Fruit fly (Drosophila melanogaster): Measurements from ENCODE around the gene ifc.

The ifc gene

DNA sequence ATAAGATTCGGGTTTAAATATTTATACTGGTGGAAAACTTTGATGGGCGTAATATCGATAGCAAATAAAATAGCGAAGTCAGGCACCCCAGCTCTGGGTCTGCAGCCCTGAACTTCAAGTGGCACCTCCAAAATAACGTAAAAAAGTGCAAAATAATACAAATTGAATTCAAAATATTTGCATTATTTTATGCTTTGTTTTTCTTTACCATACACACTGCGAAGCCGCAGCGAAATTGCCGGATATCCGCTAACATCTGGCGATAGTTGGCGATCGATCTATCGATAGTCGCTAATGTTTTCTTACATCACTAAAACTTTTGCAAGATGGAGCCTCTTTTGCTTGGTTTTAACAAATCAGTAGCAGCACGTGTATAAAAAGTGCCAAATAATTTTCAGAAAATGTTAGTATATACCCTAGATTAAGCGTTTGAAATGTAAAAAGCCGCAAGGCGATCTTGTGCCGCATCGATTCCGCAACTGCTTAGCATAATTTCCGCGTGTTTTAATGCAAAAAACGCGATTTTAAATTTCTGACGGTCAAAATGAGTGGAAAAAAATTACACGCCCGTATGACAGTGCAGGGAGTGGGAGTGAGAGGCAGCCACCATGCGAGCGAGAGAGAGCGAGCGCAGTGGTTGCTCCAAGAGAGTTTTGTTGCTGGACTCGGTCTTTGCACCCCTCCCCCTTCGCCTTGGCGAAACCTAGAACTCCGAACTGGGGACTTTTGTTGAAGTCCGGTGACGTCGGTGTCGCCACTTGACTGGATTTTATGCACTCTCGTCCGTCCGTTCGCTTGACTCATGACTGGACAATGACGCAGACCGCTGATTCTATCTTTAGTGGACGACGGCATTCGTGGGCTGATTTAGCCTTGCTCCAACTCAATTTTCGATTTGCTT lies 4.5 kb upstream of the ifc start, which contains the start of gene eIF4A (continued):
- no peak for TF ChIP-seq Sox100B (GFP tag; optimal IDR thresholded peaks at IDR 0.05)
- TF ChIP-seq Xbp1 (GFP tag; optimal IDR thresholded peaks at IDR 0.05): no peak
- TF ChIP-seq Elba2 (GFP tag; optimal IDR thresholded peaks at IDR 0.05): no peak
- no peak for TF ChIP-seq Hr39 (optimal IDR thresholded peaks at IDR 0.05)
- no peak for TF ChIP-seq Scr (GFP tag; IDR thresholded peaks at IDR 0.05; ENCODE audit: partially characterized antibody)
- TF ChIP-seq Dp (GFP tag; optimal IDR thresholded peaks at IDR 0.05): peak; percentile 50
- TF ChIP-seq CrebB (tag; optimal IDR thresholded peaks at IDR 0.05): no peak
- no peak for TF ChIP-seq mam (GFP tag; optimal IDR thresholded peaks at IDR 0.05)
- TF ChIP-seq CG6683 (GFP tag; optimal IDR thresholded peaks at IDR 0.05): no peak
- no peak for TF ChIP-seq jumu (GFP tag; optimal IDR thresholded peaks at IDR 0.05)
- no peak for TF ChIP-seq sr (GFP tag; IDR thresholded peaks at IDR 0.05)
- TF ChIP-seq row (GFP tag; IDR thresholded peaks at IDR 0.05): no peak
- TF ChIP-seq sima (GFP tag; optimal IDR thresholded peaks at IDR 0.05): no peak
- no peak for TF ChIP-seq Tbp (GFP tag; optimal IDR thresholded peaks at IDR 0.05)
- TF ChIP-seq CG4328 (GFP tag; optimal IDR thresholded peaks at IDR 0.05): no peak
- no peak for TF ChIP-seq Ada2b (GFP tag; IDR thresholded peaks at IDR 0.05)
- no peak for TF ChIP-seq CG17612 (GFP tag; IDR thresholded peaks at IDR 0.05)
- TF ChIP-seq hb (GFP tag; IDR thresholded peaks at IDR 0.05; ENCODE audit: partially characterized antibody): no peak
- no peak for TF ChIP-seq jigr1 (GFP tag; IDR thresholded peaks at IDR 0.05)
- peak; percentile 55 for TF ChIP-seq CG2712 (tag; optimal IDR thresholded peaks at IDR 0.05)
- no peak for TF ChIP-seq fd3F (GFP tag; optimal IDR thresholded peaks at IDR 0.05)
- no peak for TF ChIP-seq grn (GFP tag; optimal IDR thresholded peaks at IDR 0.05)
- no peak for TF ChIP-seq CG2202 (tag; optimal IDR thresholded peaks at IDR 0.05)
- TF ChIP-seq Atf3 (GFP tag; optimal IDR thresholded peaks at IDR 0.05): no peak
- no peak for TF ChIP-seq CG6791 (GFP tag; IDR thresholded peaks at IDR 0.05; ENCODE audit: partially characterized antibody)
- TF ChIP-seq wdn (GFP tag; IDR thresholded peaks at IDR 0.05): no peak
- TF ChIP-seq hkb (optimal IDR thresholded peaks at IDR 0.05): peak; percentile 41
- TF ChIP-seq hkb (GFP tag; IDR thresholded peaks at IDR 0.05): no peak
- peak; percentile 1 for TF ChIP-seq Jarid2 (GFP tag; optimal IDR thresholded peaks at IDR 0.05)
- TF ChIP-seq CG11247 (GFP tag; IDR thresholded peaks at IDR 0.05): no peak
- no peak for TF ChIP-seq pb (GFP tag; optimal IDR thresholded peaks at IDR 0.05)
- TF ChIP-seq CG7786 (GFP tag; optimal IDR thresholded peaks at IDR 0.05): no peak
- TF ChIP-seq CG6175 (GFP tag; IDR thresholded peaks at IDR 0.05): no peak
- TF ChIP-seq sens-2 (GFP tag; IDR thresholded peaks at IDR 0.05): no peak
- no peak for TF ChIP-seq Poxn (GFP tag; IDR thresholded peaks at IDR 0.05)
- no peak for TF ChIP-seq gce (GFP tag; IDR thresholded peaks at IDR 0.05)
- peak; percentile 96 for TF ChIP-seq kah (GFP tag; optimal IDR thresholded peaks at IDR 0.05)
- peak; percentile 9 for TF ChIP-seq Fer2 (tag; optimal IDR thresholded peaks at IDR 0.05)
- no peak for TF ChIP-seq Opbp (GFP tag; IDR thresholded peaks at IDR 0.05; ENCODE audit: partially characterized antibody)
- TF ChIP-seq CG18011 (GFP tag; optimal IDR thresholded peaks at IDR 0.05): no peak
- TF ChIP-seq CG10979 (tag; optimal IDR thresholded peaks at IDR 0.05): peak; percentile 1
- peak; percentile 5 for TF ChIP-seq repo (GFP tag; optimal IDR thresholded peaks at IDR 0.05)
- no peak for TF ChIP-seq ara (GFP tag; IDR thresholded peaks at IDR 0.05)
- TF ChIP-seq tup (GFP tag; optimal IDR thresholded peaks at IDR 0.05): no peak
- no peak for TF ChIP-seq Xrp1 (GFP tag; IDR thresholded peaks at IDR 0.05)
- peak; percentile 16 for TF ChIP-seq org-1 (GFP tag; optimal IDR thresholded peaks at IDR 0.05)
- no peak for TF ChIP-seq ssp (GFP tag; IDR thresholded peaks at IDR 0.05)
- TF ChIP-seq CG7556 (GFP tag; optimal IDR thresholded peaks at IDR 0.05): no peak
- TF ChIP-seq en (GFP tag; optimal IDR thresholded peaks at IDR 0.05): no peak
- TF ChIP-seq odd (GFP tag; optimal IDR thresholded peaks at IDR 0.05): peak; percentile 52
- peak; percentile 75 for TF ChIP-seq gcm (GFP tag; optimal IDR thresholded peaks at IDR 0.05)

Data from whole organism, embryonic.